Worm (Caenorhabditis elegans): Measurements from ENCODE around the gene srg-41.

The srg-41 gene

DNA sequence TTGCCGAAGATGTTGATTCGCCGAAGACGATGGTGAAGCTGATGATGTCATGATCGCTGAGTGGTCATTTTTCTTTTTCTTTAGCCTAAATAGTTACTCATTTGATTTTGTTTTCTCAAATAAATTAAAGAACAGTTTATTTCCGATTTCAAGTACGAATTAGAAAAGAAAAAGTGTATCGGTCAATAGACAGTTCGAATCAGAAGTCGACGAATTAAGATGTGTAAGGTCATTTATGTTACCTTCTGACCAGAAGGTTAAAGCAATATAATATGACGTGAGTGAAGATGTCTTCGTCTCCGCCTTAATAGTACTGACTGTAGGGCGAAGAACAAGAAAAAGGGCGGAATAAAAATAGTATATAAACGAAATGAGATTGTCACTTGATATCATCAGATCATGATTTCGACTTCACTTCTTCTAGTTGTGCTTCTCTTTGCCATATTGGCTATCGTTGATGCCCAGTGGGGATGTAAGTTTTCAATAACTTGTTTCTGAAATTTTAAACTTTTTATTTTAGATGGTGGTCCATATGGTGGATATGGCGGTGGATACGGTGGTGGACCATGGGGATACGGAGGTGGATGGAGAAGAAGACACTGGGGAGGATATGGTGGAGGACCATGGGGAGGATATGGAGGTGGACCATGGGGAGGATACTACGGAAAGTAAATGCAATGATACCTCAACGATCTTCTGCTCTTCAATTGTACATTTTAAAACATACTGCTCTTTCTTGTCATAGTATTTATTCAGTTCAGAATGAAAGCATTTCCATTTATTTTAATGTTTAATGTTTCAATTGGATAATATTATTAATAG is 14.5 kb downstream of the srg-41 start, which contains the start of the genes T19C4.24 and nlp-33:
T19C4.24 (minus strand) TSS at position 51 of the 822 bp plus-strand sequence.
nlp-33 (plus strand) TSS at position 389 of the 822 bp plus-strand sequence.
- TF ChIP-seq him-1 (tag; optimal IDR thresholded peaks at IDR 0.05), result no peak
- TF ChIP-seq W03F9.2 (tag; optimal IDR thresholded peaks at IDR 0.05), result no peak
- TF ChIP-seq dao-5 (tag; optimal IDR thresholded peaks at IDR 0.05), result no peak

DNA sequence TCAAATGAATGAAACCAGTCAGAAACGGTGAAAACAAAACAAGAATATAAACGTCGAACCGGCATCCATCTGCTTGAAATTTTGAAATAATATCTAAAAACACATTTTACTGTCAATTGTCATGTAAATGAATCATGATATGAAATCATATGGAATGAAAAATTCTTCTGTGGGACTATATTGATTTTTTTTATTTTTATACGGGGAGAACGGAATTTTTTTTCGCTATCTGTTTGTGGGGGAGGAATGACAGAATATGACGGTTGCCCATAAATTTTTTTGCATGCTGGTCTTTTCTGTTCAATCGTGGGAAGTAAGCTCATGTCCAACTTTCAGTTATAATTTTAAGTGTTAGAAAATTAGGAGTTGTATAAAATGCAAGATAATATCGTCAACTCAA is 17.0 kb downstream of the srg-41 start, which contains the start of gene C06H2.7:
C06H2.7 (minus strand) TSS at position 101 of the 400 bp plus-strand sequence.
- TF ChIP-seq dao-5 (tag; optimal IDR thresholded peaks at IDR 0.05) (no peak), him-1 (tag; optimal IDR thresholded peaks at IDR 0.05) (no peak), W03F9.2 (tag; optimal IDR thresholded peaks at IDR 0.05) (no peak)

DNA sequence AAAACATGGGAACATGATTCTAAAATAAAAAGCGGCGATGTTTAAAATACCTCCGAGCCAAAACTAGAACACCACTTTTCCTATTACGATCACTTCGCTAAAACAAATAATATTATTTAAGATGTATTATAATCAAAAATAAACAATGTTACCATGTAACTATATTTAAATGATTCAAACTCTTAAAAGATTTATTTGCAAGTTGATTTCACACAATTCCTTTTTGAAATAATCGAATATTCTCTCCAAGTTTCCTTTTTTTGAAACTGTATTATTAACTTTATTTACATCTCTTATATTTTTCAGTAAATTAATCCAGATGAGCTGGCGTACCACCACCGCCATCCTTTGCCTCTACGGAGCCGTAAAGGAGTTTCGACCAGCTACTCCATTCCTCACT is 20.5 kb downstream of the srg-41 start, which contains the start of gene folt-1:
folt-1 (plus strand) TSS at position 301 of the 400 bp plus-strand sequence.
- TF ChIP-seq W03F9.2 (tag; optimal IDR thresholded peaks at IDR 0.05) (no peak), dao-5 (tag; optimal IDR thresholded peaks at IDR 0.05) (no peak), him-1 (tag; optimal IDR thresholded peaks at IDR 0.05) (no peak)

DNA sequence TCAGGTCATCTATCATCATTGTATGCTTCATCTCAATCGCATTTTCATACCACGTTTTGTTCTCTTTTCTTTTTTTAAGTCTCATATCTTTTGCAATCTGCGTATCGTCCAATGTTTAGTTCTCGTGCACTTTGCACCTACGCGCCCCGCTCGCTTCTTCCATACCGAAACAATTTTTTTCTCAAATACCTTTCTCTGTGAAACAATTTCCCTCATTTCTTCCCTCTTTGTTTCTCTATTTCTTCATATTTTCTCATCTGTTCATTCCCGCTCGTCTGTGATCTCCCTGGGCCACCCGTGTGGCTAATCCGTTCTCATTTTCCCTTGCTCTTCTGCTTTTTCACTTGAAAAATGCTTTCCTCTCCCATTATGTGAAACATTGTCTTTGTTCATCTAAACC is 21.4 kb downstream of the srg-41 start:
- TF ChIP-seq W03F9.2 (tag; optimal IDR thresholded peaks at IDR 0.05), result no peak
- TF ChIP-seq him-1 (tag; optimal IDR thresholded peaks at IDR 0.05), result no peak
- no peak for TF ChIP-seq dao-5 (tag; optimal IDR thresholded peaks at IDR 0.05)

DNA sequence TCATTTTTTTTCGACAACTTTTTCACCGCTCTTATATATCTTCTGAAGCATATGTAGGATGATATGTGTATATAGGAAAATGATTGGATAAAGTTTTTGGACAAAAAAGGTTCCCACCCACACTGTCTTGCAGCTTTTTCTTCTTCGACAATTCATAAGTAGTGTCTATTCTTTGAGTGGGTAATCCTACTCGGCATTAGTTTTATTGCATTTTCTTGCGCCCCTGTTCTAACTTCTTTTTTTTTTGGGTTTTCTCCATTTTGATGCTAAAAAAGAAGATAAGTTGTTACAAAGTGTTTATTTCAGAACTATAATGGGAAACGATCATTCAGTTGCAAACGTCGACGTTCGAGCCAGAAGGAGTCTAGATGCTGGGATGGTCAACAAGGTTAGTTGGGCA is 27.4 kb downstream of the srg-41 start, which contains the start of gene glb-3:
glb-3 (plus strand) TSS at position 301 of the 400 bp plus-strand sequence.
- TF ChIP-seq dao-5 (tag; optimal IDR thresholded peaks at IDR 0.05), result no peak
- no peak for TF ChIP-seq W03F9.2 (tag; optimal IDR thresholded peaks at IDR 0.05)
- no peak for TF ChIP-seq him-1 (tag; optimal IDR thresholded peaks at IDR 0.05)

DNA sequence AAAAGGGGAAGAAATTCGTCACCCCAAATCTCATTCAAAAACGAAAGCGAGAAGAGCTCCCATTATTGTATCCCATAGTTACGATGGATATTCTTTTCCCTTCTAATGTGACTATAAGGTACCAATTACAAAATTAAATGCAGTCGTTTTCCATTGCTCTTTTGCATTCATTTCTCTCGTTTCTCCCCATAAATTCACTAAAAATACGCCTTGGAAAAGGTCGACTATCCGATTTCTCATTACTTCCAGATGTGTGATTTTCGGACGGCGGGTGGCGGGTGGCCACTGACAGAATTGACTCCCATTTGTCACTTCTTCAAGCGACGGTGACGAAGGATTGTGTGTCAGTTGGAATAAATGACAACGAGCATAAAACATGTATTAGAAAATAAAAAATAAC is 28.2 kb downstream of the srg-41 start:
- TF ChIP-seq W03F9.2 (tag; optimal IDR thresholded peaks at IDR 0.05) (no peak), dao-5 (tag; optimal IDR thresholded peaks at IDR 0.05) (no peak), him-1 (tag; optimal IDR thresholded peaks at IDR 0.05) (no peak)

DNA sequence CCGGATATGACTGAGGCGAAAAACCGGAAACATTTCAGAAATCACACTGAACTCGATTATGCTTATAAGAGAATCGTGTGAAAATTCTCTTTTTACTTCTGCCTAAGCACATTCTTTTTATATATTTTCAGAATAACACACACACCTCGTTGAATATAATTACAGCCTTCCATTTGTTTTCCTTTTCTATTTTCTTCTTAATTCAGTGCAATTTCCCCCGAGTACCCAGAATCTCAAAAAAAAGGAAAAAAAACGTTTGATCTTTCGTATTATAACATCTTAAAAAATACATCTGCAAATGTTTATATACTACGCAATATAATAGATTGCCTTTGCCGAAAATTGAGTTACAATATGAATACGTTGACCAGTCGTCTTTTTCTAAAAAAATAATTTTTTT is 29.9 kb downstream of the srg-41 start:
- TF ChIP-seq him-1 (tag; optimal IDR thresholded peaks at IDR 0.05) (no peak), W03F9.2 (tag; optimal IDR thresholded peaks at IDR 0.05) (no peak), dao-5 (tag; optimal IDR thresholded peaks at IDR 0.05) (no peak)

DNA sequence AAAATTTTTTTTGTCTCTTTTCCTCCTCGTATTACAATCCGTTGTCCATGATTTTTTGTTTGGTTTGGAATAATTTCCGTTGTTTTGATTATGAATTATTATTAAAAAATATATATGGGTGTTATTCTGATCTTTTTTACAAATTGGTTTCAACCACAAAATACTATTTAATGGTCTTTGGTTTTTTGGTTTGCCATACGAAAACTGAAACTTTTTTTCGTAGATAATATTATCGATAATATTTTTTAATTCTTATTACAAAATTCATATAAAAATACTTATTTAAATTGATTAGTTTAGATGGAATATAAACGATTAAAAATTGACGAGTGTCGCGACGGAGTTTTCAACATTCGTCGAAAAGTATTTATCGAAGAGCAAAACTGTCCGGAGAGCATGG is 34.5 kb downstream of the srg-41 start, which contains the start of gene jmjd-5:
jmjd-5 (plus strand) TSS at position 301 of the 400 bp plus-strand sequence.
- TF ChIP-seq W03F9.2 (tag; optimal IDR thresholded peaks at IDR 0.05) (no peak), him-1 (tag; optimal IDR thresholded peaks at IDR 0.05) (no peak), dao-5 (tag; optimal IDR thresholded peaks at IDR 0.05) (no peak)

DNA sequence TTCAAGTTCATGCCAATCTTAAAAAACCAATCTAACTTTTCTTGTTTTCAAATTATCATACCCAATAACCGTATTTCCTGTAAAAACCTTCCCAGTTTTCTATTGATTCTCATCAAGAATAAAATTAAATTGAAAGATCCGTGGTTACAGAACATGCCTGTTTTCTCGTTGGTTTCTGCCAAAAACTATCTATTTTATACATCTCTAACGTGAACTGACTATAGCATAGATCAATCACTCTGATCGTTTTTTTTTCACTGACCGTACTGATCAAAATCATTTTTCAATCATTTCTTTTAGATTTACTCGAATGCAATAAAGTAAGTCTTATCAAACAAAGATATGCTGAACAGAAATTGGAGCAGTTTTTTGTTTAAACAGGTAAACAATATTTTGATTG is 36.8 kb downstream of the srg-41 start, which contains the start of gene C06H2.2:
C06H2.2 (plus strand) TSS at position 301 of the 400 bp plus-strand sequence.
- TF ChIP-seq dao-5 (tag; optimal IDR thresholded peaks at IDR 0.05) (no peak), him-1 (tag; optimal IDR thresholded peaks at IDR 0.05) (no peak), W03F9.2 (tag; optimal IDR thresholded peaks at IDR 0.05) (no peak)

DNA sequence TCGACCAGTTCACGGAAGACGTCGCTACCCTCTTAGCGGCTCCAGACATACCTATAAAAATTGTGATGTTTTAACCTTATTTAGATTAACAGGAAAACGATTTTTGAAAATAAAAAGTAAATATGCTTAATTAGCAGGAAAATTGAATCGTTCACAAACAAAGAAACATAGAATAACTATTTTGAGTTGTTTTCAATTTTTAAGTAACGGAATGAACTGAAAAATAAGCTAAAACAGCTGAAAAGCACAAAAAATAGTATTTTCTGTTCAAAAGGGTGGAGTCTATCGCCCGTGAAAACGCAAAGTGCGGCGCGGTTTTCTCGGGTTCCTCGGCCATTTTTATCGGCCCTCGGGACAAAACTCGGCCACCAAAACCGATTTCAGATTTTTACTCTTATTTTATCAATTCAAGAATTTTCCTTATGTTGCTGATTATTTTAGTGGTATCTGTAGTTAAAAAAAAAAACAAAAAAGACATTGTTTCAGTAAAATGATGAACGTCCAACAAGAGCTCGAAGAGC is 37.8 kb downstream of the srg-41 start, which contains the start of the genes atp-5 and lmtr-3:
atp-5 (minus strand) TSS at position 51 of the 521 bp plus-strand sequence.
lmtr-3 (plus strand) TSS at position 370 of the 521 bp plus-strand sequence.
- TF ChIP-seq dao-5 (tag; optimal IDR thresholded peaks at IDR 0.05), result no peak
- TF ChIP-seq him-1 (tag; optimal IDR thresholded peaks at IDR 0.05), result peak; percentile 34
- peak; percentile 84 for TF ChIP-seq W03F9.2 (tag; optimal IDR thresholded peaks at IDR 0.05)

DNA sequence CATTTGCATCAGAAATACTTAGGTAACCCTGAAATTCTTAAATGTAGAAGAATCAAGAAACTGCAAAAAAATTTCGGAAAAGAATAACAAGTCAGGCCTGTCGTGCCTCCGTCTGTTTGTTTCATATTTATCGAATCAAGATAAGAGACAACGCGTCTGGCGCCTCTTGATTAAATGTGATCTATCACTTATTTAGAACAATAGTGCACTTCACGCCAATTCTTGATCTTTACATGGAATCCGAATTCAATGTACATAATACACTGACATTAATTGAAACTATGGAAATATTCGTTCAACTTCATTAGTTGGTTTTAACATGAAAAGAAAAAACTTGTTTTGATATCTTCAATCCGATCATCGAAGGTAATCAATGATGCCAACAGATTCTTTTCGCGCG is 39.2 kb downstream of the srg-41 start, which contains the start of gene mboa-2:
mboa-2 (minus strand) TSS at position 28 of the 400 bp plus-strand sequence.
- TF ChIP-seq W03F9.2 (tag; optimal IDR thresholded peaks at IDR 0.05) (peak; percentile 12), dao-5 (tag; optimal IDR thresholded peaks at IDR 0.05) (no peak)

DNA sequence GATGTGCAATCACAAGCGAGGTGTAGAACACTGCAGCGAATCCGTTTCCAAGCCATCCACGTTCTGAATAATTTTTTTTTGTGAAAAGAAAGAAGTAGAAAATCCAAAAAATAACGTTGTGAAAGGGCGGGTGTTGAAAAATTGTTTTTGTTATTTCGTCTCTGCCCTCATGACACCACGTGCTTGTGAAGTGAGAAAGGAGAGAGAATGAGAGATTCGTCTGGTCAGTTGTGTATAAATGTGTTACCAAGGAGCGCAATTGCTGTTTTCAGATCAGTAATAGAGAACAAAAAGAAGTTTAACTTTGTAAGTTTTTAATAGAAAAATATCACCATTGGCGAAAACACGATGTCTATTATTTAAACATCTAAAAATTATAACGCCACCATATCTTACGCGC is 40.4 kb downstream of the srg-41 start:
- TF ChIP-seq dao-5 (tag; optimal IDR thresholded peaks at IDR 0.05) (no peak), W03F9.2 (tag; optimal IDR thresholded peaks at IDR 0.05) (no peak), him-1 (tag; optimal IDR thresholded peaks at IDR 0.05) (no peak)

DNA sequence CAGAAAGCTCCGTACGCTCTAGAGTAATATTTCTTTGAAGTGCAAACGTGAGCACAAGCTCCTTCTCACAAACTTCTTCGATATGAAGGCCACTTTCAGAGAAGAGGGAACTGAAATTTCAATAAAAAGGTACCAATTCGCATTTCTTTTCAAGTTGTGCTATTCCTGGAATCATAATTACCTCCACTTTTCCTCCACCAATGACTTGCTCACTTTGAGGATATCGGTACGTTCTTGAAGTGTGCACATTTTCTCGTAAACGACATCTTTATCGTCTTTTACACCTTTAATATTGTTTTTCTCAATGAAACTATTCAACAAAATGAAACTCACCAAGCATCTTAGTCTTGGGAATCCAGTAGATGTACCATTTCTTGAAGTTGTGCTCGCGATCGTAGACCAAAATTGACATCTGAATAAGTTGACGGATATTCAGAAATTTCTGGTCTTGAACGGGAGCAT is 42.4 kb downstream of the srg-41 start, which contains the start of gene scb-1:
scb-1 (minus strand) TSS at position 412 of the 462 bp plus-strand sequence.
- TF ChIP-seq dao-5 (tag; optimal IDR thresholded peaks at IDR 0.05) (no peak), him-1 (tag; optimal IDR thresholded peaks at IDR 0.05) (no peak)

Measured in whole organism, L4/young adult.